Worm (Caenorhabditis elegans): ENCODE data around the gene clec-216.

The clec-216 gene

ce11 chrV:7952855-7953254, at the start of gene clec-216:
TSS of gene clec-216 (minus strand) at chrV:7952955.
- no peak for TF ChIP-seq unc-62 (GFP tag; optimal IDR thresholded peaks at IDR 0.05)

- TF ChIP-seq unc-62 (GFP tag; optimal IDR thresholded peaks at IDR 0.05) = no peak
Measured at ce11 chrV:8000929-8001513, 48.3 kb upstream of the clec-216 start, which contains the start of gene Y97E10AR.1. TSS of gene Y97E10AR.1 (plus strand) at chrV:8001463.

ce11 chrV:7995878-7996277, 43.1 kb upstream of the clec-216 start, which contains the start of gene Y97E10AR.2:
TSS of gene Y97E10AR.2 (plus strand) at chrV:7996178.
- TF ChIP-seq unc-62 (GFP tag; optimal IDR thresholded peaks at IDR 0.05) = no peak

ce11 chrV:7995165-7995564, 42.4 kb upstream of the clec-216 start:
- no peak for TF ChIP-seq unc-62 (GFP tag; optimal IDR thresholded peaks at IDR 0.05)

- no peak for TF ChIP-seq unc-62 (GFP tag; optimal IDR thresholded peaks at IDR 0.05)
Measured at ce11 chrV:7994570-7994969, 41.8 kb upstream of the clec-216 start, which contains the start of gene ceh-76. TSS of gene ceh-76 (minus strand) at chrV:7994670.

- no peak for TF ChIP-seq unc-62 (GFP tag; optimal IDR thresholded peaks at IDR 0.05)
Measured at ce11 chrV:7985860-7986259, 33.1 kb upstream of the clec-216 start, which contains the start of gene Y97E10AL.1. TSS of gene Y97E10AL.1 (plus strand) at chrV:7986160.

- no peak for TF ChIP-seq unc-62 (GFP tag; optimal IDR thresholded peaks at IDR 0.05)
Measured at ce11 chrV:7983381-7984052, 30.8 kb upstream of the clec-216 start, which contains the start of the genes natb-1 and abhd-12. TSS of gene natb-1 (minus strand) at chrV:7983431. TSS of gene abhd-12 (plus strand) at chrV:7983879.

- no peak for TF ChIP-seq unc-62 (GFP tag; optimal IDR thresholded peaks at IDR 0.05)
Measured at ce11 chrV:7980993-7981595, 28.3 kb upstream of the clec-216 start, which contains the start of gene F26D11.1. TSS of gene F26D11.1 (plus strand) at chrV:7981545.

ce11 chrV:7980370-7980987, 27.7 kb upstream of the clec-216 start:
- no peak for TF ChIP-seq unc-62 (GFP tag; optimal IDR thresholded peaks at IDR 0.05)

ce11 chrV:7978798-7979197, 26.0 kb upstream of the clec-216 start:
- TF ChIP-seq unc-62 (GFP tag; optimal IDR thresholded peaks at IDR 0.05) = no peak

- TF ChIP-seq unc-62 (GFP tag; optimal IDR thresholded peaks at IDR 0.05) = no peak
Measured at ce11 chrV:7977701-7978461, 25.1 kb upstream of the clec-216 start, which contains the start of gene let-413. TSS of gene let-413 (minus strand) at chrV:7977776.

- TF ChIP-seq unc-62 (GFP tag; optimal IDR thresholded peaks at IDR 0.05) = no peak
Measured at ce11 chrV:7971376-7971775, 18.6 kb upstream of the clec-216 start.

- TF ChIP-seq unc-62 (GFP tag; optimal IDR thresholded peaks at IDR 0.05) = no peak
Measured at ce11 chrV:7970519-7970918, 17.8 kb upstream of the clec-216 start.

- TF ChIP-seq unc-62 (GFP tag; optimal IDR thresholded peaks at IDR 0.05) = no peak
Measured at ce11 chrV:7969107-7969506, 16.4 kb upstream of the clec-216 start, which contains the start of gene che-7. TSS of gene che-7 (minus strand) at chrV:7969207.

ce11 chrV:7964429-7964828, 11.7 kb upstream of the clec-216 start:
- no peak for TF ChIP-seq unc-62 (GFP tag; optimal IDR thresholded peaks at IDR 0.05)

Measured in whole organism, dauer.